Worm (Caenorhabditis elegans): ENCODE results near the gene srz-90.

srz-90 gene

ce11 chrV:17520735-17521134 lies 7.1 kb upstream of the srz-90 start, which contains the start of gene fbxa-136:
TSS of gene fbxa-136 (plus strand) at chrV:17521035.
- TF ChIP-seq med-1 (GFP tag; optimal IDR thresholded peaks at IDR 0.05; ENCODE audit: insufficient read depth), result no peak
- no peak for TF ChIP-seq cog-1 (tag; optimal IDR thresholded peaks at IDR 0.05)
- no peak for TF ChIP-seq ztf-29 (GFP tag; IDR thresholded peaks at IDR 0.05)
- TF ChIP-seq ref-1 (GFP tag; conservative IDR thresholded peaks at IDR 0.05), result no peak
- no peak for TF ChIP-seq flt-1 (GFP tag; IDR thresholded peaks at IDR 0.05)
- no peak for TF ChIP-seq klf-2 (GFP tag; conservative IDR thresholded peaks at IDR 0.05)
- TF ChIP-seq ztf-23 (GFP tag; IDR thresholded peaks at IDR 0.05), result no peak
- TF ChIP-seq tab-1 (GFP tag; IDR thresholded peaks at IDR 0.05), result no peak
- no peak for TF ChIP-seq T22C8.4 (GFP tag; IDR thresholded peaks at IDR 0.05)

- no peak for TF ChIP-seq ztf-29 (GFP tag; IDR thresholded peaks at IDR 0.05)
- no peak for TF ChIP-seq klf-2 (GFP tag; conservative IDR thresholded peaks at IDR 0.05)
- TF ChIP-seq ref-1 (GFP tag; conservative IDR thresholded peaks at IDR 0.05), result no peak
- TF ChIP-seq tab-1 (GFP tag; IDR thresholded peaks at IDR 0.05), result no peak
- no peak for TF ChIP-seq T22C8.4 (GFP tag; IDR thresholded peaks at IDR 0.05)
- TF ChIP-seq med-1 (GFP tag; optimal IDR thresholded peaks at IDR 0.05; ENCODE audit: insufficient read depth), result no peak
- TF ChIP-seq flt-1 (GFP tag; IDR thresholded peaks at IDR 0.05), result no peak
- TF ChIP-seq ztf-23 (GFP tag; IDR thresholded peaks at IDR 0.05), result no peak
- TF ChIP-seq cog-1 (tag; optimal IDR thresholded peaks at IDR 0.05), result no peak
These were observed 2.7 kb downstream of the srz-90 start, which contains the start of gene C18D4.12 for ce11 chrV:17530486-17530885. TSS of gene C18D4.12 (minus strand) at chrV:17530586.

ce11 chrV:17531410-17531809 lies 3.6 kb downstream of the srz-90 start, which contains the start of gene C18D4.4:
TSS of gene C18D4.4 (minus strand) at chrV:17531510.
- TF ChIP-seq T22C8.4 (GFP tag; IDR thresholded peaks at IDR 0.05), result no peak
- no peak for TF ChIP-seq ztf-23 (GFP tag; IDR thresholded peaks at IDR 0.05)
- TF ChIP-seq klf-2 (GFP tag; conservative IDR thresholded peaks at IDR 0.05), result no peak
- TF ChIP-seq med-1 (GFP tag; optimal IDR thresholded peaks at IDR 0.05; ENCODE audit: insufficient read depth), result no peak
- no peak for TF ChIP-seq cog-1 (tag; optimal IDR thresholded peaks at IDR 0.05)
- TF ChIP-seq flt-1 (GFP tag; IDR thresholded peaks at IDR 0.05), result no peak
- no peak for TF ChIP-seq ref-1 (GFP tag; conservative IDR thresholded peaks at IDR 0.05)
- no peak for TF ChIP-seq tab-1 (GFP tag; IDR thresholded peaks at IDR 0.05)
- TF ChIP-seq ztf-29 (GFP tag; IDR thresholded peaks at IDR 0.05), result no peak

- TF ChIP-seq klf-2 (GFP tag; conservative IDR thresholded peaks at IDR 0.05), result no peak
- TF ChIP-seq ztf-23 (GFP tag; IDR thresholded peaks at IDR 0.05), result no peak
- no peak for TF ChIP-seq cog-1 (tag; optimal IDR thresholded peaks at IDR 0.05)
- TF ChIP-seq ref-1 (GFP tag; conservative IDR thresholded peaks at IDR 0.05), result no peak
- no peak for TF ChIP-seq flt-1 (GFP tag; IDR thresholded peaks at IDR 0.05)
- TF ChIP-seq ztf-29 (GFP tag; IDR thresholded peaks at IDR 0.05), result no peak
- TF ChIP-seq T22C8.4 (GFP tag; IDR thresholded peaks at IDR 0.05), result no peak
- TF ChIP-seq med-1 (GFP tag; optimal IDR thresholded peaks at IDR 0.05; ENCODE audit: insufficient read depth), result no peak
- no peak for TF ChIP-seq tab-1 (GFP tag; IDR thresholded peaks at IDR 0.05)
These were observed 4.9 kb downstream of the srz-90 start, which contains the start of gene C18D4.3 for ce11 chrV:17532686-17533085. TSS of gene C18D4.3 (minus strand) at chrV:17532786.

- no peak for TF ChIP-seq flt-1 (GFP tag; IDR thresholded peaks at IDR 0.05)
- no peak for TF ChIP-seq T22C8.4 (GFP tag; IDR thresholded peaks at IDR 0.05)
- TF ChIP-seq tab-1 (GFP tag; IDR thresholded peaks at IDR 0.05), result no peak
- no peak for TF ChIP-seq med-1 (GFP tag; optimal IDR thresholded peaks at IDR 0.05; ENCODE audit: insufficient read depth)
- no peak for TF ChIP-seq ztf-23 (GFP tag; IDR thresholded peaks at IDR 0.05)
- no peak for TF ChIP-seq cog-1 (tag; optimal IDR thresholded peaks at IDR 0.05)
- TF ChIP-seq klf-2 (GFP tag; conservative IDR thresholded peaks at IDR 0.05), result no peak
These were observed 5.4 kb downstream of the srz-90 start for ce11 chrV:17533200-17533599.

ce11 chrV:17538279-17538896 lies 10.6 kb downstream of the srz-90 start, which contains the start of gene C18D4.6:
TSS of gene C18D4.6 (minus strand) at chrV:17538375.
- TF ChIP-seq cog-1 (tag; optimal IDR thresholded peaks at IDR 0.05) (no peak), flt-1 (GFP tag; IDR thresholded peaks at IDR 0.05) (no peak), ztf-23 (GFP tag; IDR thresholded peaks at IDR 0.05) (no peak), klf-2 (GFP tag; conservative IDR thresholded peaks at IDR 0.05) (no peak), tab-1 (GFP tag; IDR thresholded peaks at IDR 0.05) (no peak), T22C8.4 (GFP tag; IDR thresholded peaks at IDR 0.05) (no peak), med-1 (GFP tag; optimal IDR thresholded peaks at IDR 0.05; ENCODE audit: insufficient read depth) (no peak), ztf-29 (GFP tag; IDR thresholded peaks at IDR 0.05) (no peak), ref-1 (GFP tag; conservative IDR thresholded peaks at IDR 0.05) (no peak)

ce11 chrV:17539289-17539688 lies 11.5 kb downstream of the srz-90 start:
- TF ChIP-seq med-1 (GFP tag; optimal IDR thresholded peaks at IDR 0.05; ENCODE audit: insufficient read depth) (no peak), T22C8.4 (GFP tag; IDR thresholded peaks at IDR 0.05) (no peak), ztf-23 (GFP tag; IDR thresholded peaks at IDR 0.05) (no peak), klf-2 (GFP tag; conservative IDR thresholded peaks at IDR 0.05) (no peak), ref-1 (GFP tag; conservative IDR thresholded peaks at IDR 0.05) (no peak)

ce11 chrV:17540295-17540694 lies 12.5 kb downstream of the srz-90 start, which contains the start of gene srz-25:
TSS of gene srz-25 (plus strand) at chrV:17540595.
- TF ChIP-seq T22C8.4 (GFP tag; IDR thresholded peaks at IDR 0.05) (no peak), ztf-29 (GFP tag; IDR thresholded peaks at IDR 0.05) (no peak), cog-1 (tag; optimal IDR thresholded peaks at IDR 0.05) (no peak), ref-1 (GFP tag; conservative IDR thresholded peaks at IDR 0.05) (no peak), med-1 (GFP tag; optimal IDR thresholded peaks at IDR 0.05; ENCODE audit: insufficient read depth) (no peak), ztf-23 (GFP tag; IDR thresholded peaks at IDR 0.05) (no peak)

ce11 chrV:17542304-17542703 lies 14.5 kb downstream of the srz-90 start:
- TF ChIP-seq ztf-29 (GFP tag; IDR thresholded peaks at IDR 0.05) (no peak), ref-1 (GFP tag; conservative IDR thresholded peaks at IDR 0.05) (no peak), flt-1 (GFP tag; IDR thresholded peaks at IDR 0.05) (peak; percentile 59; the same call in 1 of the 2 replicates), ztf-23 (GFP tag; IDR thresholded peaks at IDR 0.05) (peak; percentile 53; the same call in 1 of the 2 replicates), tab-1 (GFP tag; IDR thresholded peaks at IDR 0.05) (0 out of 2 replicates have a peak, but pooled peaks have one; percentile 65), klf-2 (GFP tag; conservative IDR thresholded peaks at IDR 0.05) (peak; percentile 57), cog-1 (tag; optimal IDR thresholded peaks at IDR 0.05) (no peak), T22C8.4 (GFP tag; IDR thresholded peaks at IDR 0.05) (no peak), med-1 (GFP tag; optimal IDR thresholded peaks at IDR 0.05; ENCODE audit: insufficient read depth) (no peak)

All from whole organism, midembryonic.